Worm (Caenorhabditis elegans) whole organism, mixed stage, embryonic: ENCODE results near the gene ppm-1.G.

ENCODE experiments used
- ceh-43 ChIP-seq: fragments of 200-800 bp; sonication (Bioruptor generic); optimal IDR thresholded peaks from 2 replicates; lab custom pipeline; 2018; ENCODE audit warnings: mild to moderate bottlenecking, missing genetic modification characterization, moderate library complexity, missing compliant biosample characterization
- elt-1 ChIP-seq: sonication (generic microtip); optimal IDR thresholded peaks from 2 replicates; lab custom pipeline; 2017; ENCODE audit warnings: missing genetic modification characterization, mild to moderate bottlenecking, missing compliant biosample characterization, antibody characterized with exemption, moderate library complexity, borderline replicate concordance; ENCODE audit not compliant: insufficient read depth
- elt-3 ChIP-seq: fragments of 150-350 bp; optimal IDR thresholded peaks from 2 replicates; lab custom pipeline; 2014; ENCODE audit warnings: missing biosample characterization, missing genetic modification characterization
- lin-13 ChIP-seq: fragments of 150-350 bp; optimal IDR thresholded peaks from 2 replicates; lab custom pipeline; 2014; ENCODE audit warnings: missing biosample characterization, missing genetic modification characterization
- lin-32 ChIP-seq: fragments of 200-800 bp; sonication (Bioruptor generic); optimal IDR thresholded peaks from 2 replicates; lab custom pipeline; 2018; ENCODE audit warnings: mild to moderate bottlenecking, missing genetic modification characterization, missing compliant biosample characterization
- lsy-2 ChIP-seq: fragments of 150-350 bp; optimal IDR thresholded peaks from 2 replicates; lab custom pipeline; 2014; ENCODE audit warnings: missing biosample characterization, missing genetic modification characterization
- mab-5 ChIP-seq: fragments of 150-350 bp; optimal IDR thresholded peaks from 2 replicates; lab custom pipeline; 2014; ENCODE audit warnings: missing biosample characterization, missing genetic modification characterization
- mls-2 ChIP-seq: sonication (generic microtip); optimal IDR thresholded peaks from 2 replicates; lab custom pipeline; 2016; ENCODE audit warnings: mild to moderate bottlenecking, missing genetic modification characterization, moderate library complexity, missing compliant biosample characterization
- nhr-28 ChIP-seq: fragments of 150-350 bp; optimal IDR thresholded peaks from 2 replicates; lab custom pipeline; 2014; ENCODE audit warnings: missing biosample characterization, missing genetic modification characterization
- nhr-76 ChIP-seq: sonication (generic microtip); optimal IDR thresholded peaks from 2 replicates; lab custom pipeline; 2017; ENCODE audit warnings: missing biosample characterization, missing genetic modification characterization
- sptf-1 ChIP-seq: sonication (generic microtip); optimal IDR thresholded peaks from 2 replicates; lab custom pipeline; 2017; ENCODE audit warnings: mild to moderate bottlenecking, missing genetic modification characterization, moderate library complexity, missing compliant biosample characterization
- unc-39 ChIP-seq: fragments of 150-350 bp; optimal IDR thresholded peaks from 2 replicates; lab custom pipeline; 2014; ENCODE audit warnings: missing biosample characterization, missing genetic modification characterization
- unc-62 ChIP-seq: fragments of 150-350 bp; optimal IDR thresholded peaks from 2 replicates; lab custom pipeline; 2014; ENCODE audit warnings: missing biosample characterization, missing genetic modification reagents, missing genetic modification characterization
- ztf-11 ChIP-seq: fragments of 150-350 bp; optimal IDR thresholded peaks from 2 replicates; lab custom pipeline; 2014; ENCODE audit warnings: missing biosample characterization, missing genetic modification characterization

DNA sequence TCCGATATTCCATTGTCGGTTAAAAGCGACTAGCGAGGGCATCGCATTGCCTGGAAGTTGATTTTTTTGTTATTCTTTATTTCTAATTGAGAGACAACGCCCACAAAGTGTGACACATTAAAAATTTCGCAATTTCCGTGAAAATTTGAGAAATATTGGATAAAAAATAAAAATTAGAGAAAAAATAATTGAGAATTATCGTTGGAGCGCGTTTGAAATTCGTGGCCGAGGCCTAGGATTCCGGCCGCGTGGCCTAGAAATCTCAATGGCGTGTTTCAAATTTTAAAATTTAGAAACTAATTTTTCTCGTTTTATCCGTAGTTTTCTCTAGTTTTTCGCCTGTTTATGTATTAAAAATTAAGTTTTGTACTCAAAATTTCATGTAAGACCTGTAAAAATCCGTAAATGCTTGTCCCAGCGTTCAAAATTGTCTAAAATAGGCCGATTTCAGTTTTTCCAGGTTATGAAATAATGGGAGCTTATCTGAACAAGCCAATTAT lies at the start of gene ppm-1.G, which contains the start of gene dagl-2:
- TF ChIP-seq unc-39 (no peak), elt-3 (tag; lab: Kevin White, UChicago) (no peak), lin-32 (no peak), mab-5 (tag; lab: Kevin White, UChicago) (no peak), unc-62 (GFP tag; lab: Kevin White, UChicago) (no peak), mls-2 (peak; percentile 13), sptf-1 (no peak), nhr-76 (tag; lab: Kevin White, UChicago) (no peak), lsy-2 (tag; lab: Kevin White, UChicago) (peak; percentile 76), lin-13 (tag; lab: Kevin White, UChicago) (peak; percentile 12), elt-1 (tag; lab: Kevin White, UChicago) (no peak), ceh-43 (GFP tag; lab: Kevin White, UChicago) (no peak), nhr-28 (no peak), ztf-11 (tag; lab: Kevin White, UChicago) (no peak)
